Worm (Caenorhabditis elegans) whole organism, L1 larva: ENCODE measurements around the gene VF13D12L.3.

ENCODE experiments used
- dpl-1 ChIP-seq, 3 experiments: fragments of 150-350 bp in 2 of 3; sonication (generic microtip) in 1 of 3; optimal IDR thresholded peaks; 2 replicates each; lab custom pipeline; 2014 to 2017; ENCODE audit warnings: missing biosample characterization in 3 of 3, missing genetic modification characterization in 3 of 3, missing genetic modification reagents in 3 of 3
- fkh-8 ChIP-seq: sonication (generic microtip); optimal IDR thresholded peaks from 2 replicates; lab custom pipeline; 2016; ENCODE audit warnings: mild to moderate bottlenecking, missing genetic modification characterization, missing compliant biosample characterization
- nhr-20 ChIP-seq: sonication (generic microtip); optimal IDR thresholded peaks from 2 replicates; lab custom pipeline; 2016; ENCODE audit warnings: mild to moderate bottlenecking, missing genetic modification characterization, missing compliant biosample characterization

Gene VF13D12L.3

DNA sequence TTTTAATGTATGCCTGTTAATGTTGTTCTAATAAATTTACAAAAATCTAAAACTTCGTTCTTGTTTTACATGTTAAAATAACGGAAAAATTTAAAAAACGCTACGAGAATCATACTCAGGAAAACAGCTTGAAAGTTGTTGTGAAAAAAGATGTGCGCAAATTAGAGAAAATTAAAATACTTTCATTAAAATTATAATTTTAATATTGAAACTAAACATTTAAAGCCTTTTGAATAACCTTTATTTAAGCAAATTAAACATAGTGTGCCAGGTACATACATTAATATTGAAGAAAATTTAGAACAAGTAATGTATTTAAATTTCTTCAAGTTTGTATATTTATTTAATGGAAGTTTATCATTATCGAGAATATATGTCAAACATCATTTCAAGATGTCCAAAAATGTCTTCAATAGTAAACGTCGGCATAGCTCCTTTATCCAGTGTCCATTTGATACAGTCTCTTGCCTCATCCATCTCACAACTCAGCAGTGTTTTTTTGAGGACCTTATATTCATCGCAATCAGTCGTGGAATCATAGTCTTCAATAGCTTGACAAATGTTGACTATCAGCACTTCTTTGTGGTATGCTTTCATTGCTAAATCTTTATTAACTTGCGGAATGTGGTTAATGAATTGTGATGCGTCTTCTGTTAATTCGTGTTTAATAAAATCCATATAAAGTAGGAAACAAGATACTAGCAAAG, 56.1 kb downstream of the VF13D12L.3 start (continued):
- TF ChIP-seq dpl-1 (GFP tag; optimal IDR thresholded peaks at IDR 0.05; lab: Kevin White, UChicago) (peak in 2 of 3 experiments; percentile 29 to 46), nhr-20 (tag; lab: Kevin White, UChicago) (peak; percentile 57), fkh-8 (tag; lab: Kevin White, UChicago) (peak; percentile 80)
